Worm (Caenorhabditis elegans) whole organism, mixed stage, embryonic: ENCODE data around the gene srh-23.

Source experiments
- mab-5 ChIP-seq: fragments of 150-350 bp; optimal IDR thresholded peaks from 2 replicates; lab custom pipeline; 2014; ENCODE audit warnings: missing biosample characterization, missing genetic modification characterization
- nhr-28 ChIP-seq: fragments of 150-350 bp; optimal IDR thresholded peaks from 2 replicates; lab custom pipeline; 2014; ENCODE audit warnings: missing biosample characterization, missing genetic modification characterization

- no peak for TF ChIP-seq mab-5 (tag; lab: Kevin White, UChicago)
- no peak for TF ChIP-seq nhr-28 (tag; lab: Kevin White, UChicago)
Observed at ce11 chrV:4964020-4964635, 43.2 kb downstream of the srh-23 start.
